Fruit fly (Drosophila melanogaster) whole organism, embryonic: ENCODE measurements around the gene CG32163.

Source experiments
- Antp ChIP-seq: fragments of 200-800 bp; sonication (Bioruptor generic); optimal IDR thresholded peaks from 3 replicates; lab custom pipeline; 2016; ENCODE audit warnings: missing biosample characterization, missing genetic modification characterization
- Atf3 ChIP-seq: fragments of 200-800 bp; sonication (Bioruptor generic); optimal IDR thresholded peaks from 3 replicates; lab custom pipeline; 2016; ENCODE audit warnings: missing biosample characterization, missing genetic modification characterization
- CG14667 ChIP-seq: fragments of 200-800 bp; sonication (Bioruptor generic); IDR thresholded peaks from 2 replicates; pipeline ENCODE4 v1.3.6; 2022; ENCODE audit warnings: missing biosample characterization, missing genetic modification characterization
- CG14965 ChIP-seq: fragments of 200-800 bp; sonication (Bioruptor generic); optimal IDR thresholded peaks from 2 replicates; lab custom pipeline; 2016; ENCODE audit warnings: missing biosample characterization, missing genetic modification characterization, borderline replicate concordance
- CG15073 ChIP-seq: fragments of 200-800 bp; sonication (Bioruptor generic); optimal IDR thresholded peaks from 2 replicates; lab custom pipeline; 2016; ENCODE audit warnings: missing biosample characterization, missing genetic modification characterization
- CG1529 ChIP-seq: fragments of 200-800 bp; sonication (Bioruptor generic); optimal IDR thresholded peaks from 3 replicates; lab custom pipeline; 2018; ENCODE audit warnings: missing biosample characterization, missing genetic modification characterization
- CG17361 ChIP-seq: fragments of 200-800 bp; sonication (Bioruptor generic); IDR thresholded peaks from 3 replicates; pipeline ENCODE4 v1.3.6; 2022; ENCODE audit warnings: missing biosample characterization, missing genetic modification characterization
- CG17568 ChIP-seq: fragments of 200-800 bp; sonication (Bioruptor generic); optimal IDR thresholded peaks from 2 replicates; lab custom pipeline; 2018; ENCODE audit warnings: missing biosample characterization, mild to moderate bottlenecking, missing genetic modification characterization, moderate library complexity
- CG1792 ChIP-seq: fragments of 200-800 bp; sonication (Bioruptor generic); optimal IDR thresholded peaks from 2 replicates; lab custom pipeline; 2016; ENCODE audit warnings: missing biosample characterization, missing genetic modification characterization
- CG2199 ChIP-seq: fragments of 200-800 bp; sonication (Bioruptor generic); IDR thresholded peaks from 3 replicates; pipeline ENCODE4 v1.3.6; 2022; ENCODE audit warnings: missing biosample characterization, missing genetic modification characterization
- CG30431 ChIP-seq: fragments of 200-800 bp; sonication (Bioruptor generic); optimal IDR thresholded peaks from 2 replicates; lab custom pipeline; 2017; ENCODE audit warnings: missing biosample characterization, missing genetic modification characterization
- CG3726 ChIP-seq: fragments of 200-800 bp; sonication (Bioruptor generic); IDR thresholded peaks from 3 replicates; pipeline ENCODE4, ENCODE4 v1.3.6; 2022; ENCODE audit warnings: missing biosample characterization, missing genetic modification characterization
- CG6272 ChIP-seq: fragments of 200-800 bp; sonication (Bioruptor generic); IDR thresholded peaks from 2 replicates; pipeline ENCODE4 v1.3.6; 2022; ENCODE audit warnings: missing biosample characterization, missing genetic modification characterization
- CG7839 ChIP-seq: fragments of 200-800 bp; sonication (Bioruptor generic); optimal IDR thresholded peaks from 3 replicates; lab custom pipeline; 2018; ENCODE audit warnings: missing biosample characterization, mild to moderate bottlenecking, missing genetic modification characterization, moderate library complexity
- CG7928 ChIP-seq: fragments of 200-800 bp; sonication (Bioruptor generic); optimal IDR thresholded peaks from 2 replicates; lab custom pipeline; 2017; ENCODE audit warnings: missing biosample characterization, mild to moderate bottlenecking, missing genetic modification characterization
- CG8089 ChIP-seq: fragments of 200-800 bp; sonication (Bioruptor generic); optimal IDR thresholded peaks from 3 replicates; lab custom pipeline; 2016; ENCODE audit warnings: missing biosample characterization, missing genetic modification characterization
- CG8388 ChIP-seq: fragments of 200-800 bp; sonication (Bioruptor generic); optimal IDR thresholded peaks from 2 replicates; lab custom pipeline; 2019; ENCODE audit warnings: missing biosample characterization, mild to moderate bottlenecking, missing genetic modification characterization, moderate library complexity
- CG9215 ChIP-seq: fragments of 200-800 bp; sonication (Bioruptor generic); IDR thresholded peaks from 2 replicates; pipeline ENCODE4 v1.3.6; 2022; ENCODE audit warnings: missing biosample characterization, missing genetic modification characterization
- CHES-1-like ChIP-seq: fragments of 200-800 bp; sonication (Bioruptor generic); optimal IDR thresholded peaks from 2 replicates; lab custom pipeline; 2016; ENCODE audit warnings: missing biosample characterization, missing genetic modification characterization
- CoRest ChIP-seq: fragments of 200-800 bp; sonication (Bioruptor generic); optimal IDR thresholded peaks from 3 replicates; lab custom pipeline; 2018; ENCODE audit warnings: missing biosample characterization, mild to moderate bottlenecking, missing genetic modification characterization, moderate library complexity
- Dfd ChIP-seq, 2 experiments: fragments of >200 bp; optimal IDR thresholded peaks; 2 replicates each; lab custom pipeline; 2017; ENCODE audit warnings: missing biosample characterization in 2 of 2, missing genetic modification characterization in 2 of 2
- E2f1 ChIP-seq: fragments of 200-800 bp; sonication (Bioruptor generic); IDR thresholded peaks from 2 replicates; pipeline ENCODE4 v1.3.6; 2022; ENCODE audit warnings: missing biosample characterization, missing genetic modification characterization
- Gsc ChIP-seq: fragments of 200-800 bp; sonication (Bioruptor generic); IDR thresholded peaks from 2 replicates; pipeline ENCODE4 v1.3.6; 2022; ENCODE audit warnings: missing biosample characterization, missing genetic modification characterization
- HLH3B ChIP-seq: fragments of 200-800 bp; sonication (Bioruptor generic); IDR thresholded peaks from 2 replicates; pipeline ENCODE4 v1.3.6; 2022; ENCODE audit warnings: missing biosample characterization, missing genetic modification characterization
- Hr78 ChIP-seq, 2 experiments: fragments of 200-800 bp in 1 of 2; fragments of >200 bp in 1 of 2; sonication (Bioruptor generic) in 1 of 2; optimal IDR thresholded peaks; 2 replicates each; lab custom pipeline; 2017 to 2019; ENCODE audit warnings: missing biosample characterization in 2 of 2, missing genetic modification characterization in 2 of 2, mild to moderate bottlenecking in 1 of 2, moderate library complexity in 1 of 2
- MBD-R2 ChIP-seq: fragments of 200-800 bp; sonication (Bioruptor generic); IDR thresholded peaks from 2 replicates; pipeline ENCODE4 v1.3.6; 2022; ENCODE audit warnings: missing biosample characterization, missing genetic modification characterization
- MTF-1 ChIP-seq: fragments of 200-800 bp; sonication (Bioruptor generic); optimal IDR thresholded peaks from 2 replicates; lab custom pipeline; 2018; ENCODE audit warnings: missing biosample characterization, mild to moderate bottlenecking, missing genetic modification characterization, borderline replicate concordance
- NC2β ChIP-seq: fragments of 200-800 bp; sonication (Bioruptor generic); optimal IDR thresholded peaks from 2 replicates; lab custom pipeline; 2016; ENCODE audit warnings: missing biosample characterization, missing genetic modification characterization
- Poxn ChIP-seq: fragments of 200-800 bp; sonication (Bioruptor generic); IDR thresholded peaks from 2 replicates; pipeline ENCODE4 v1.3.6; 2022; ENCODE audit warnings: missing biosample characterization, missing genetic modification characterization
- Side ChIP-seq: fragments of 200-800 bp; sonication (Bioruptor generic); optimal IDR thresholded peaks from 2 replicates; lab custom pipeline; 2016; ENCODE audit warnings: missing biosample characterization, missing genetic modification characterization
- Sin3A ChIP-seq: fragments of >200 bp; optimal IDR thresholded peaks from 2 replicates; lab custom pipeline; 2018
- Xrp1 ChIP-seq: fragments of 200-800 bp; sonication (Bioruptor generic); IDR thresholded peaks from 2 replicates; pipeline ENCODE4 v1.3.6; 2022; ENCODE audit warnings: missing biosample characterization, missing genetic modification characterization
- YL-1 ChIP-seq: fragments of 200-800 bp; sonication (Bioruptor generic); optimal IDR thresholded peaks from 3 replicates; lab custom pipeline; 2017; ENCODE audit warnings: missing biosample characterization, mild to moderate bottlenecking, missing genetic modification characterization
- bcd ChIP-seq: fragments of 200-800 bp; sonication (Bioruptor generic); optimal IDR thresholded peaks from 2 replicates; lab custom pipeline; 2017; ENCODE audit warnings: missing biosample characterization, mild to moderate bottlenecking, missing genetic modification characterization
- da ChIP-seq: fragments of 200-800 bp; sonication (Bioruptor generic); optimal IDR thresholded peaks from 2 replicates; lab custom pipeline; 2016; ENCODE audit warnings: missing biosample characterization, missing genetic modification characterization
- eyg ChIP-seq: fragments of 200-800 bp; sonication (Bioruptor generic); optimal IDR thresholded peaks from 3 replicates; lab custom pipeline; 2016; ENCODE audit warnings: missing biosample characterization, missing genetic modification characterization
- fu2 ChIP-seq: fragments of 200-800 bp; sonication (Bioruptor generic); optimal IDR thresholded peaks from 2 replicates; lab custom pipeline; 2016; ENCODE audit warnings: missing biosample characterization, missing genetic modification characterization
- grn ChIP-seq: fragments of 200-800 bp; sonication (Bioruptor generic); optimal IDR thresholded peaks from 3 replicates; lab custom pipeline; 2017; ENCODE audit warnings: missing biosample characterization, missing genetic modification characterization
- lbe ChIP-seq: fragments of 200-800 bp; sonication (Bioruptor generic); optimal IDR thresholded peaks from 2 replicates; lab custom pipeline; 2016; ENCODE audit warnings: missing biosample characterization, mild to moderate bottlenecking, missing genetic modification characterization
- lola ChIP-seq, 3 experiments: fragments of >200 bp in 2 of 3; fragments of 200-800 bp in 1 of 3; sonication (Bioruptor generic) in 1 of 3; optimal IDR thresholded peaks; 2 replicates each; lab custom pipeline; 2017 to 2019; ENCODE audit warnings: missing biosample characterization in 3 of 3, missing genetic modification characterization in 3 of 3, mild to moderate bottlenecking in 1 of 3, moderate library complexity in 1 of 3
- mld ChIP-seq: fragments of 200-800 bp; sonication (Bioruptor generic); IDR thresholded peaks from 3 replicates; pipeline ENCODE4 v1.3.6; 2022; ENCODE audit warnings: missing biosample characterization, missing genetic modification characterization; ENCODE audit not compliant: partially characterized antibody
- pfk ChIP-seq: fragments of 200-800 bp; sonication (Bioruptor generic); optimal IDR thresholded peaks from 2 replicates; lab custom pipeline; 2018; ENCODE audit warnings: missing biosample characterization, mild to moderate bottlenecking, missing genetic modification characterization, moderate library complexity
- pho ChIP-seq: fragments of 200-800 bp; sonication (Bioruptor generic); optimal IDR thresholded peaks from 2 replicates; lab custom pipeline; 2016; ENCODE audit warnings: missing biosample characterization, missing genetic modification characterization
- ranshi ChIP-seq: fragments of 200-800 bp; sonication (Bioruptor generic); IDR thresholded peaks from 2 replicates; pipeline ENCODE4 v1.3.6; 2022; ENCODE audit warnings: missing biosample characterization, missing genetic modification characterization
- rib ChIP-seq: fragments of 200-800 bp; sonication (Bioruptor generic); IDR thresholded peaks from 2 replicates; pipeline ENCODE4 v1.3.6; 2022; ENCODE audit warnings: missing biosample characterization, missing genetic modification characterization
- run ChIP-seq: fragments of 200-800 bp; sonication (Bioruptor generic); optimal IDR thresholded peaks from 3 replicates; lab custom pipeline; 2018; ENCODE audit warnings: missing biosample characterization, mild to moderate bottlenecking, missing genetic modification characterization
- schlank ChIP-seq: fragments of 200-800 bp; sonication (Bioruptor generic); optimal IDR thresholded peaks from 2 replicates; lab custom pipeline; 2018; ENCODE audit warnings: missing biosample characterization, mild to moderate bottlenecking, missing genetic modification characterization
- sens ChIP-seq: fragments of 200-800 bp; sonication (Bioruptor generic); peaks from one replicate; lab custom pipeline; 2016; ENCODE audit warnings: missing biosample characterization, missing genetic modification characterization
- sisA ChIP-seq: fragments of 200-800 bp; sonication (Bioruptor generic); IDR thresholded peaks from 2 replicates; pipeline ENCODE4 v1.3.6; 2022; ENCODE audit warnings: missing biosample characterization, missing genetic modification characterization
- ttk ChIP-seq: fragments of 200-800 bp; sonication (Bioruptor generic); IDR thresholded peaks from 2 replicates; pipeline ENCODE4 v2.1.2; 2022; ENCODE audit warnings: missing biosample characterization, missing genetic modification characterization
- tup ChIP-seq: fragments of 200-800 bp; sonication (Bioruptor generic); optimal IDR thresholded peaks from 2 replicates; lab custom pipeline; 2016; ENCODE audit warnings: missing biosample characterization, mild to moderate bottlenecking, missing genetic modification characterization, moderate library complexity

The CG32163 gene

DNA sequence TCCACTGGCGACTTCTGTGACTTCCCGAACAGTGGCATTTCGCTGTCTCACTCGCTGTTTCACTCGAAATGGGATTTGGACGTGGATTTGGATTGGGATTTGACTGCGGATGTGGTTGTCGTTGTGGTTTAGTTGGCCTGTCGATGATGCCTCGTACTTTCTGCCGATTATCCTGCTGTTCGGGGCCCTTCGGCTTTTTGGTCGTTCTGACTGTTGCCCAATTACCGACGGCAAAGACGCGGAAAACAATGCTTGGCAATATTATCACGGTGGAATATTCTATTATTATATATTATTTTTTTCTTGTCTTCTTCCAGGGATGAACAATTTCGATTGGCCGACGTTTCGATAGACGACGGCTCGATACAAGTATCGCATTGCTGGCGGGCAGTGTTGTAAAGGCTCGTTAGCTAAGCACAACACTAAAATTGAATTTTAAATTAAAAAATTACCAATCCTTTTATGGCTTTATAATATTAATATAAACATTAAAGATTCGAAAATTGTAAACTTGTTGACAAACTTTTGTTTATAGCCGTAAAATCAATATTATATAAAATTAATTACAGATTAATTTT, 28.3 kb downstream of the CG32163 start, which contains the start of gene Mo25 (continued):
- no peak for TF ChIP-seq CG30431 (GFP tag; lab: Kevin White, UChicago)
- TF ChIP-seq Dfd (GFP tag; optimal IDR thresholded peaks at IDR 0.05; lab: Kevin White, UChicago): no peak
- no peak for TF ChIP-seq lola (GFP tag; optimal IDR thresholded peaks at IDR 0.05; lab: Kevin White, UChicago)
- TF ChIP-seq CG6272 (GFP tag; lab: Robert Waterston, UW): peak; percentile 26; the same call in 1 of the 2 replicates
- TF ChIP-seq CG7928 (GFP tag; lab: Kevin White, UChicago): peak; percentile 93
- TF ChIP-seq grn: no peak
- TF ChIP-seq CG3726 (GFP tag; lab: Robert Waterston, UW): no peak
- peak; percentile 53; the same call in 1 of the 2 replicates for TF ChIP-seq Xrp1 (GFP tag; lab: Robert Waterston, UW)
- TF ChIP-seq Atf3 (GFP tag; lab: Kevin White, UChicago): no peak
- no peak for TF ChIP-seq ttk (GFP tag; lab: Robert Waterston, UW)
- no peak for TF ChIP-seq MTF-1
- TF ChIP-seq CG2199 (GFP tag; lab: Robert Waterston, UW): no peak
- TF ChIP-seq pho (GFP tag; lab: Kevin White, UChicago): no peak
- TF ChIP-seq Sin3A (lab: Kevin White, UChicago): no peak
- peak; percentile 23 for TF ChIP-seq pfk
- TF ChIP-seq CG9215: no peak
- no peak for TF ChIP-seq ranshi (GFP tag; lab: Robert Waterston, UW)
- TF ChIP-seq CG8388 (GFP tag; lab: Kevin White, UChicago): peak; percentile 11
- no peak for TF ChIP-seq NC2β
- TF ChIP-seq run (tag; lab: Kevin White, UChicago): no peak
- TF ChIP-seq CHES-1-like (GFP tag; lab: Kevin White, UChicago): no peak
- TF ChIP-seq CG1529 (GFP tag; lab: Kevin White, UChicago): no peak
- TF ChIP-seq MBD-R2: peak; percentile 86
- no peak for TF ChIP-seq CG14667 (GFP tag; lab: Robert Waterston, UW)
- TF ChIP-seq mld: no peak; the same call in 2 of the 3 replicates
- no peak for TF ChIP-seq eyg (GFP tag; lab: Kevin White, UChicago)
- no peak for TF ChIP-seq CG15073 (GFP tag; lab: Kevin White, UChicago)
- TF ChIP-seq lbe: peak; percentile 83
- no peak for TF ChIP-seq CG1792 (GFP tag; lab: Kevin White, UChicago)
- no peak for TF ChIP-seq Hr78 (GFP tag; optimal IDR thresholded peaks at IDR 0.05; lab: Kevin White, UChicago)
- TF ChIP-seq E2f1 (GFP tag; lab: Robert Waterston, UW): 0 out of 2 replicates have a peak, but pooled peaks have one; percentile 16
- TF ChIP-seq Poxn (GFP tag; lab: Robert Waterston, UW): no peak
- TF ChIP-seq HLH3B (GFP tag; lab: Robert Waterston, UW): peak; percentile 32; the same call in 1 of the 2 replicates
- no peak for TF ChIP-seq CG14965 (GFP tag; lab: Kevin White, UChicago)
- no peak for TF ChIP-seq bcd
- TF ChIP-seq sisA (GFP tag; lab: Robert Waterston, UW): no peak
- no peak for TF ChIP-seq CG8089 (GFP tag; lab: Kevin White, UChicago)
- TF ChIP-seq Gsc: no peak
- no peak for TF ChIP-seq fu2 (GFP tag; lab: Kevin White, UChicago)
- TF ChIP-seq sens (GFP tag; lab: Kevin White, UChicago): peak; percentile 2
- no peak for TF ChIP-seq Antp (GFP tag; lab: Kevin White, UChicago)
- peak; percentile 50; the same call in 2 of the 3 replicates for TF ChIP-seq CG17361 (GFP tag; lab: Robert Waterston, UW)
- peak; percentile 89 for TF ChIP-seq YL-1 (GFP tag; lab: Kevin White, UChicago)
- TF ChIP-seq Side (GFP tag; lab: Kevin White, UChicago): peak; percentile 0
- no peak for TF ChIP-seq CG17568 (GFP tag; lab: Kevin White, UChicago)
- no peak for TF ChIP-seq da
- TF ChIP-seq tup (GFP tag; lab: Kevin White, UChicago): no peak
- TF ChIP-seq rib (GFP tag; lab: Robert Waterston, UW): no peak
- TF ChIP-seq CoRest: peak; percentile 36
- no peak for TF ChIP-seq schlank (tag; lab: Kevin White, UChicago)
- peak; percentile 51 for TF ChIP-seq CG7839
